Worm (Caenorhabditis elegans) whole organism, late embryonic: ENCODE data around the gene frm-2.

Source experiments
- C08G9.2 ChIP-seq: sonication (generic microtip); optimal IDR thresholded peaks from 2 replicates; lab custom pipeline; 2016; ENCODE audit warnings: mild to moderate bottlenecking, missing genetic modification characterization, moderate library complexity, missing compliant biosample characterization
- F13H6.1 ChIP-seq: sonication (generic microtip); optimal IDR thresholded peaks from 2 replicates; lab custom pipeline; 2016; ENCODE audit warnings: missing genetic modification characterization, missing compliant biosample characterization
- K02D7.2 ChIP-seq: sonication (generic microtip); optimal IDR thresholded peaks from 2 replicates; lab custom pipeline; 2017; ENCODE audit warnings: mild to moderate bottlenecking, missing genetic modification characterization, missing compliant biosample characterization
- T23F11.4 ChIP-seq: fragments of 200-800 bp; sonication (Bioruptor generic); optimal IDR thresholded peaks from 2 replicates; lab custom pipeline; 2018; ENCODE audit warnings: mild to moderate bottlenecking, missing genetic modification characterization, missing compliant biosample characterization
- ama-1 ChIP-seq: fragments of 150-350 bp; optimal IDR thresholded peaks from 2 replicates; lab custom pipeline; 2014
- ceh-14 ChIP-seq: sonication (generic microtip); optimal IDR thresholded peaks from 2 replicates; lab custom pipeline; 2016; ENCODE audit warnings: missing genotype, missing genetic modification characterization, missing compliant biosample characterization
- ceh-18 ChIP-seq: sonication (generic microtip); optimal IDR thresholded peaks from 2 replicates; lab custom pipeline; 2016; ENCODE audit warnings: missing genetic modification characterization, missing compliant biosample characterization
- ceh-2 ChIP-seq: sonication (generic microtip); optimal IDR thresholded peaks from 2 replicates; lab custom pipeline; 2016; ENCODE audit warnings: missing genotype, missing genetic modification characterization, missing compliant biosample characterization
- ceh-22 ChIP-seq: sonication (generic microtip); optimal IDR thresholded peaks from 2 replicates; lab custom pipeline; 2017; ENCODE audit warnings: missing biosample characterization, missing genetic modification characterization
- ceh-31 ChIP-seq: sonication (generic microtip); optimal IDR thresholded peaks from 2 replicates; lab custom pipeline; 2016; ENCODE audit warnings: missing genetic modification characterization, missing compliant biosample characterization
- ceh-34 ChIP-seq: sonication (generic microtip); optimal IDR thresholded peaks from 2 replicates; lab custom pipeline; 2016; ENCODE audit warnings: mild to moderate bottlenecking, missing genetic modification characterization, missing compliant biosample characterization
- dve-1 ChIP-seq: sonication (generic microtip); optimal IDR thresholded peaks from 2 replicates; lab custom pipeline; 2017; ENCODE audit warnings: antibody characterized with exemption, mild to moderate bottlenecking, missing genetic modification characterization, missing compliant biosample characterization
- elt-4 ChIP-seq: sonication (generic microtip); optimal IDR thresholded peaks from 2 replicates; lab custom pipeline; 2016; ENCODE audit warnings: missing genetic modification characterization, missing compliant biosample characterization
- ets-4 ChIP-seq: sonication (generic microtip); optimal IDR thresholded peaks from 2 replicates; lab custom pipeline; 2016; ENCODE audit warnings: missing genetic modification characterization, missing compliant biosample characterization
- eyg-1 ChIP-seq: sonication (generic microtip); optimal IDR thresholded peaks from 2 replicates; lab custom pipeline; 2016; ENCODE audit warnings: missing genotype, missing genetic modification characterization, missing compliant biosample characterization
- fax-1 ChIP-seq: sonication (generic microtip); optimal IDR thresholded peaks from 2 replicates; lab custom pipeline; 2016; ENCODE audit warnings: missing genotype, missing genetic modification characterization, missing compliant biosample characterization
- gmeb-2 ChIP-seq: sonication (generic microtip); optimal IDR thresholded peaks from 2 replicates; lab custom pipeline; 2016; ENCODE audit warnings: missing genetic modification characterization, inconsistent platforms, missing compliant biosample characterization
- hlh-13 ChIP-seq: fragments of 200-800 bp; sonication (Bioruptor generic); optimal IDR thresholded peaks from 2 replicates; lab custom pipeline; 2018; ENCODE audit warnings: mild to moderate bottlenecking, missing genetic modification characterization, missing compliant biosample characterization
- hlh-6 ChIP-seq: sonication (generic microtip); optimal IDR thresholded peaks from 2 replicates; lab custom pipeline; 2016; ENCODE audit warnings: missing genotype, missing genetic modification characterization, missing compliant biosample characterization
- hlh-8 ChIP-seq: sonication (generic microtip); optimal IDR thresholded peaks from 2 replicates; lab custom pipeline; 2016; ENCODE audit warnings: missing genotype, missing genetic modification characterization, missing compliant biosample characterization
- lim-6 ChIP-seq: sonication (generic microtip); optimal IDR thresholded peaks from 2 replicates; lab custom pipeline; 2016; ENCODE audit warnings: missing genetic modification characterization, missing compliant biosample characterization
- madf-2 ChIP-seq: sonication (generic microtip); optimal IDR thresholded peaks from 2 replicates; lab custom pipeline; 2017; ENCODE audit warnings: missing genetic modification characterization, missing compliant biosample characterization
- mec-3 ChIP-seq: sonication (generic microtip); optimal IDR thresholded peaks from 2 replicates; lab custom pipeline; 2016; ENCODE audit warnings: borderline replicate concordance, missing genetic modification characterization, missing compliant biosample characterization
- nfya-1 ChIP-seq: sonication (generic microtip); optimal IDR thresholded peaks from 2 replicates; lab custom pipeline; 2017; ENCODE audit warnings: missing genetic modification characterization, mild to moderate bottlenecking, missing compliant biosample characterization, antibody characterized with exemption, moderate library complexity
- nhr-11 ChIP-seq: fragments of 150-350 bp; optimal IDR thresholded peaks from 2 replicates; lab custom pipeline; 2014; ENCODE audit warnings: missing biosample characterization, missing genetic modification characterization
- odd-2 ChIP-seq: sonication (generic microtip); optimal IDR thresholded peaks from 2 replicates; lab custom pipeline; 2017; ENCODE audit warnings: antibody characterized with exemption, mild to moderate bottlenecking, missing genetic modification characterization, missing compliant biosample characterization
- pag-3 ChIP-seq: sonication (generic microtip); optimal IDR thresholded peaks from 2 replicates; lab custom pipeline; 2016; ENCODE audit warnings: missing compliant biosample characterization, missing genetic modification characterization, borderline replicate concordance
- pat-9 ChIP-seq: fragments of 200-800 bp; sonication (Bioruptor generic); optimal IDR thresholded peaks from 2 replicates; lab custom pipeline; 2018; ENCODE audit warnings: mild to moderate bottlenecking, missing genetic modification characterization, moderate library complexity, missing compliant biosample characterization
- ref-2 ChIP-seq: sonication (generic microtip); optimal IDR thresholded peaks from 2 replicates; lab custom pipeline; 2016; ENCODE audit warnings: missing genetic modification characterization, missing compliant biosample characterization
- rnt-1 ChIP-seq: sonication (generic microtip); optimal IDR thresholded peaks from 2 replicates; lab custom pipeline; 2016; ENCODE audit warnings: missing genetic modification characterization, missing compliant biosample characterization
- sdc-2 ChIP-seq: sonication (generic microtip); optimal IDR thresholded peaks from 2 replicates; lab custom pipeline; 2016; ENCODE audit warnings: missing genotype, missing genetic modification characterization, missing compliant biosample characterization
- sox-4 ChIP-seq: sonication (generic microtip); optimal IDR thresholded peaks from 2 replicates; lab custom pipeline; 2017; ENCODE audit warnings: mild to moderate bottlenecking, missing genetic modification characterization, inconsistent platforms, missing compliant biosample characterization
- tbx-2 ChIP-seq: sonication (generic microtip); optimal IDR thresholded peaks from 2 replicates; lab custom pipeline; 2016; ENCODE audit warnings: missing genetic modification characterization, missing compliant biosample characterization
- unc-3 ChIP-seq, 2 experiments: fragments of 200-800 bp in 1 of 2; sonication (Bioruptor generic) in 1 of 2; sonication (generic microtip) in 1 of 2; conservative IDR thresholded peaks in 1 of 2; optimal IDR thresholded peaks in 1 of 2; 2 replicates each; pipeline versions ENCODE4 v1.3.6 to Lab custom; 2016 to 2022; ENCODE audit warnings: missing compliant biosample characterization in 2 of 2, missing genetic modification characterization in 2 of 2, missing genetic modification reagents in 1 of 2
- unc-42 ChIP-seq: sonication (generic microtip); optimal IDR thresholded peaks from 2 replicates; lab custom pipeline; 2016; ENCODE audit warnings: missing genotype, missing genetic modification characterization, missing compliant biosample characterization
- unc-55 ChIP-seq: sonication (generic microtip); optimal IDR thresholded peaks from 2 replicates; lab custom pipeline; 2017; ENCODE audit warnings: missing biosample characterization, missing genetic modification reagents, missing genetic modification characterization
- unc-86 ChIP-seq: sonication (generic microtip); optimal IDR thresholded peaks from 2 replicates; lab custom pipeline; 2016; ENCODE audit warnings: missing genetic modification characterization, missing compliant biosample characterization
- zip-5 ChIP-seq: sonication (generic microtip); optimal IDR thresholded peaks from 2 replicates; lab custom pipeline; 2016; ENCODE audit warnings: missing genetic modification characterization, missing compliant biosample characterization
- ztf-16 ChIP-seq: sonication (generic microtip); optimal IDR thresholded peaks from 2 replicates; lab custom pipeline; 2017; ENCODE audit warnings: missing genetic modification characterization, missing compliant biosample characterization

The frm-2 gene

DNA sequence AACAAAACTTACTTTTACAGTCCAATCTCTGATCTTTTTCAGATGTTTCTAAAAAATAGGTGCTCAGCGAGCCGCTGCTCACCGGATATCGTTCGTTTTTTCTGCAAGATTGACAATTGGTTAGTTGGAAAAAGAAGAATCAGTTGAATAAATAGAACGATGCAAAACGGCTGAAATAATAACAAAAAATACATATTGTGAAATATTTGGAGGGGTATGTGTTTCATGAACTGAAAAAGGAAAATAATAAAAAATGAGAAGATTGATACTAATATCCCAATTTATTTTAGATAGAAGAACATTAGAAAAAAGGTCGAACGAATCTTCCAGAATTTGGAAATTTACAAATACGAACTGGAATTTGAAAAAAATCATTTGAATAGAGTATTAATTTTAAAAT is at the start of gene frm-2:
TSS of gene frm-2 (minus strand) at position 101 of the 400 bp plus-strand sequence.
- no peak for TF ChIP-seq ets-4 (tag; lab: Kevin White, UChicago)
- TF ChIP-seq ceh-14, result no peak

DNA sequence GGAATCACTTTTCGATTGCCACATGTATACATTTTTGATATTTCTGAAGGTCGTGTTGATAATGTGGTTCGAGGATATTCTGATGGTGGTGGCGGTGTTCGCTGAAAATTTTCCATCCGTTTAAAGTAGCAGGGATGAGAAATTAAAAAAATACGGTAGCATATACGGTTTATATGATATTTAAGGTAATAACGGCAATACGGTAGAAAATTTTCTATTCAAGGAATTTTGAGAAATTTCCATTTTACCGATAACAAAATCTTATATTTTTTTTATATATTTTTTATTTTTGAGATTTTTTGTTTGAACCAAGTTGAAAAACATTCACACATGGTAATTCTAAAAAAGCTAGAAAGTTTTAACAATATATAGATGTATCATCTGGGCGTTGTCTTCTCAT is 48.6 kb upstream of the frm-2 start, which contains the start of gene ZK328.6:
TSS of gene ZK328.6 (minus strand) at position 101 of the 400 bp plus-strand sequence.
- TF ChIP-seq dve-1 (tag; lab: Kevin White, UChicago) (no peak), madf-2 (no peak), nfya-1 (tag; lab: Kevin White, UChicago) (no peak), F13H6.1 (tag; lab: Kevin White, UChicago) (no peak), hlh-6 (tag; lab: Kevin White, UChicago) (no peak), odd-2 (tag; lab: Kevin White, UChicago) (no peak), elt-4 (no peak), pat-9 (tag; lab: Kevin White, UChicago) (no peak), ceh-14 (no peak), ceh-2 (tag; lab: Kevin White, UChicago) (no peak), sdc-2 (tag; lab: Kevin White, UChicago) (no peak), K02D7.2 (no peak), ztf-16 (tag; lab: Kevin White, UChicago) (no peak), T23F11.4 (GFP tag; lab: Kevin White, UChicago) (no peak), pag-3 (no peak), nhr-11 (no peak)

- TF ChIP-seq ama-1 (no peak), sdc-2 (tag; lab: Kevin White, UChicago) (no peak), ceh-22 (tag; lab: Kevin White, UChicago) (no peak), hlh-13 (GFP tag; lab: Kevin White, UChicago) (no peak), mec-3 (tag; lab: Kevin White, UChicago) (no peak), unc-86 (no peak), ceh-2 (tag; lab: Kevin White, UChicago) (no peak), ceh-31 (tag; lab: Kevin White, UChicago) (no peak), fax-1 (tag; lab: Kevin White, UChicago) (no peak), unc-3 (GFP tag; conservative IDR thresholded peaks at IDR 0.05; lab: Robert Waterston, UW) (no peak), unc-3 (tag; optimal IDR thresholded peaks at IDR 0.05; lab: Kevin White, UChicago) (no peak), eyg-1 (tag; lab: Kevin White, UChicago) (no peak), sox-4 (tag; lab: Kevin White, UChicago) (no peak), F13H6.1 (tag; lab: Kevin White, UChicago) (no peak)
- TF ChIP-seq, all 69 proteins: peak for 0
These were observed 46.5 kb upstream of the frm-2 start, which contains the start of gene tbx-7 for ce11 chrIII:6028432-6028831. TSS of gene tbx-7 (minus strand) at chrIII:6028532.

- peak; percentile 64 for TF ChIP-seq unc-55 (GFP tag; lab: Kevin White, UChicago)
- no peak for TF ChIP-seq hlh-13 (GFP tag; lab: Kevin White, UChicago)
- no peak for TF ChIP-seq gmeb-2 (tag; lab: Kevin White, UChicago)
- TF ChIP-seq rnt-1 (tag; lab: Kevin White, UChicago), result no peak
These were observed 37.7 kb upstream of the frm-2 start, which contains the start of the genes npp-10 and cyk-3 for ce11 chrIII:6019512-6020209. TSS of gene npp-10 (minus strand) at chrIII:6019562. TSS of gene cyk-3 (plus strand) at chrIII:6020159.

ce11 chrIII:6013027-6013426 is 31.1 kb upstream of the frm-2 start:
- TF ChIP-seq ceh-31 (tag; lab: Kevin White, UChicago) (peak; percentile 93), C08G9.2 (tag; lab: Kevin White, UChicago) (peak; percentile 72), rnt-1 (tag; lab: Kevin White, UChicago) (peak; percentile 48), F13H6.1 (tag; lab: Kevin White, UChicago) (peak; percentile 50), tbx-2 (tag; lab: Kevin White, UChicago) (peak; percentile 76), ets-4 (tag; lab: Kevin White, UChicago) (peak; percentile 85), lim-6 (peak; percentile 69), unc-42 (peak; percentile 33), ceh-2 (tag; lab: Kevin White, UChicago) (peak; percentile 43), hlh-6 (tag; lab: Kevin White, UChicago) (peak; percentile 38), ref-2 (tag; lab: Kevin White, UChicago) (peak; percentile 73), mec-3 (tag; lab: Kevin White, UChicago) (peak; percentile 63), fax-1 (tag; lab: Kevin White, UChicago) (peak; percentile 62), hlh-8 (peak; percentile 26), zip-5 (tag; lab: Kevin White, UChicago) (peak; percentile 3), ceh-18 (peak; percentile 13), ceh-14 (peak; percentile 86), ceh-34 (tag; lab: Kevin White, UChicago) (peak; percentile 3)
